Fruit fly (Drosophila melanogaster): ENCODE results near the gene Pkcdelta.

The Pkcdelta gene

dm6 chrX:12454358-12454757 lies 22.3 kb downstream of the Pkcdelta start, which contains the start of gene CG15927 (continued):
- TF ChIP-seq lab (GFP tag; optimal IDR thresholded peaks at IDR 0.05) (peak; percentile 50), CG7786 (GFP tag; optimal IDR thresholded peaks at IDR 0.05) (no peak), maf-S (GFP tag; optimal IDR thresholded peaks at IDR 0.05) (no peak), Ravus (GFP tag; IDR thresholded peaks at IDR 0.05) (peak; percentile 13), CG33557 (GFP tag; optimal IDR thresholded peaks at IDR 0.05) (no peak), dmrt99B (tag; optimal IDR thresholded peaks at IDR 0.05) (peak; percentile 80), CG12104 (GFP tag; optimal IDR thresholded peaks at IDR 0.05) (no peak), Gug (GFP tag; IDR thresholded peaks at IDR 0.05) (no peak), CG3407 (GFP tag; optimal IDR thresholded peaks at IDR 0.05) (peak; percentile 57), CG5953 (GFP tag; IDR thresholded peaks at IDR 0.05) (peak; percentile 58; the same call in 1 of the 2 replicates), CG10366 (GFP tag; IDR thresholded peaks at IDR 0.05) (peak; percentile 69), gt (GFP tag; IDR thresholded peaks at IDR 0.05) (no peak), CG2889 (GFP tag; IDR thresholded peaks at IDR 0.05) (no peak; the same call in 2 of the 3 replicates), gce (GFP tag; IDR thresholded peaks at IDR 0.05) (0 out of 3 replicates have a peak, but pooled peaks have one; percentile 50), HmgD (GFP tag; optimal IDR thresholded peaks at IDR 0.05) (no peak), CG3838 (GFP tag; optimal IDR thresholded peaks at IDR 0.05) (no peak), fru (optimal IDR thresholded peaks at IDR 0.05) (no peak), crp (GFP tag; optimal IDR thresholded peaks at IDR 0.05) (no peak), vfl (GFP tag; optimal IDR thresholded peaks at IDR 0.05) (no peak), Rfx (GFP tag; IDR thresholded peaks at IDR 0.05) (no peak), Nf-YA (GFP tag; IDR thresholded peaks at IDR 0.05) (no peak), CrebB (tag; optimal IDR thresholded peaks at IDR 0.05) (no peak), otp (GFP tag; IDR thresholded peaks at IDR 0.05) (0 out of 3 replicates have a peak, but pooled peaks have one; percentile 33), GATAe (GFP tag; conservative IDR thresholded peaks at IDR 0.05) (no peak), CG7839 (tag; optimal IDR thresholded peaks at IDR 0.05) (peak; percentile 67), CG31441 (GFP tag; IDR thresholded peaks at IDR 0.05) (peak; percentile 46; the same call in 1 of the 2 replicates), CG33213 (GFP tag; optimal IDR thresholded peaks at IDR 0.05) (peak; percentile 6), CG10209 (GFP tag; optimal IDR thresholded peaks at IDR 0.05) (peak; percentile 31), CG1602 (GFP tag; optimal IDR thresholded peaks at IDR 0.05) (peak; percentile 25), Kr (GFP tag; optimal IDR thresholded peaks at IDR 0.05) (no peak), Spps (tag; optimal IDR thresholded peaks at IDR 0.05) (peak; percentile 8), CG12071 (GFP tag; optimal IDR thresholded peaks at IDR 0.05) (peak; percentile 23), prd (optimal IDR thresholded peaks at IDR 0.05) (no peak), prd (GFP tag; IDR thresholded peaks at IDR 0.05) (no peak), z (GFP tag; IDR thresholded peaks at IDR 0.05) (no peak), CG3847 (GFP tag; IDR thresholded peaks at IDR 0.05) (no peak), Dref (GFP tag; IDR thresholded peaks at IDR 0.05) (no peak), Xbp1 (GFP tag; optimal IDR thresholded peaks at IDR 0.05) (peak; percentile 47), CG7745 (tag; optimal IDR thresholded peaks at IDR 0.05) (no peak), Lim3 (GFP tag; IDR thresholded peaks at IDR 0.05) (no peak), CG9215 (GFP tag; IDR thresholded peaks at IDR 0.05) (no peak), cad (GFP tag; optimal IDR thresholded peaks at IDR 0.05) (no peak), HLHmδ (GFP tag; optimal IDR thresholded peaks at IDR 0.05) (no peak), CG15479 (GFP tag; optimal IDR thresholded peaks at IDR 0.05) (no peak), CG18476 (GFP tag; optimal IDR thresholded peaks at IDR 0.05) (peak; percentile 33), NK7.1 (GFP tag; optimal IDR thresholded peaks at IDR 0.05) (no peak), CG8924 (tag; optimal IDR thresholded peaks at IDR 0.05) (peak; percentile 38), CG7987 (GFP tag; optimal IDR thresholded peaks at IDR 0.05) (no peak), Atf-2 (GFP tag; optimal IDR thresholded peaks at IDR 0.05) (no peak), unc-4 (GFP tag; IDR thresholded peaks at IDR 0.05; ENCODE audit: partially characterized antibody) (no peak), CG12659 (GFP tag; optimal IDR thresholded peaks at IDR 0.05) (peak; percentile 4), Oaz (GFP tag; IDR thresholded peaks at IDR 0.05) (peak; percentile 45), bcd (GFP tag; optimal IDR thresholded peaks at IDR 0.05) (no peak)
